Worm (Caenorhabditis elegans): ENCODE data around the gene tim-1.

DNA sequence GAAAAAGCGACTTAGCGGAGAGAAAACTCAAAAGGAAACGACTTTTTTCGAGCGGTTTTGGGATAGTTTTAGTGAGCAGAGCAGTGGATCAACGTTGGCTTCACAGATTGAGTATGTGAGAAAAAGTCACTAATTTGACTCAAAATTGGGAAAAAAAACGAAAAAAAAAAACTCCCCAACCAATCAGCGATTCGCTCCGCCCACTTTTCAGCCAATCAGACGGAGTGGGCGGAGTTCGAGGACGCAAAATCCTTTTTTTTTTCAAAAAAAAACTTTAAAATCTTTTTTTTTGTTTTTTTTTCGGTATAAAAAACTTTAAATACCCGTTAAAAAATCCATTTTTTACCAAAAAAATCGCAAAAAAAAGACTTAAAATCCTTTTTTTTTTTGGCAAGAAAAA lies 29.1 kb downstream of the tim-1 start:
- TF ChIP-seq tra-4 (tag; optimal IDR thresholded peaks at IDR 0.05) (no peak), ets-7 (tag; optimal IDR thresholded peaks at IDR 0.05) (no peak)
